Fruit fly (Drosophila melanogaster): ENCODE measurements around the gene inaF-A.

inaF-A gene

DNA sequence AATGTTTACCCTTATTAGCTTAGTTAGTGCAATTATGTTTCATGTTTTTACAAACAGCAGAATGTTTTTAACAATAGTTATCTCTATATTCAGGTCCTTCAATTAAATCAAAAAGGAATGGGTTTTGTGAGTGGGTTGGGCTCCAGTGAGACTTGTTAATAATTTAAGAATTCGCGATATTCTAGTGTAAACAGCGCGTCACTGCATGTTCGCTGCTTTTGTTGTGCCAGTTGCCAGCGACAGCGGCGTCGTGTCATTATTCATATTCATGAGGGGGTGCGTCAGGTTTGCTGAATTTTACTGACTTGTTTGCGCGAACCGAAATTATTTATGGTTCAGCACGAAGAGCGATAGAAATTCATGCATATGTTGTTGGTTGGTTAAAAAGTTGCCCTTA, 18.4 kb downstream of the inaF-A start, which contains the start of gene Amun (continued):
- TF ChIP-seq hth (optimal IDR thresholded peaks at IDR 0.05): no peak
- peak; percentile 75 for TF ChIP-seq Med (GFP tag)
- no peak for TF ChIP-seq CG16863 (GFP tag; optimal IDR thresholded peaks at IDR 0.05)
- no peak for TF ChIP-seq zen2 (GFP tag; IDR thresholded peaks at IDR 0.05; ENCODE audit: partially characterized antibody)
- TF ChIP-seq Jarid2 (GFP tag; optimal IDR thresholded peaks at IDR 0.05): no peak
- TF ChIP-seq ssp (GFP tag; IDR thresholded peaks at IDR 0.05): peak; percentile 46; the same call in 1 of the 2 replicates
- no peak for TF ChIP-seq bowl (GFP tag; IDR thresholded peaks at IDR 0.05)
- no peak for TF ChIP-seq MESR4 (GFP tag; optimal IDR thresholded peaks at IDR 0.05)
- peak; percentile 7 for TF ChIP-seq CG17802 (tag; optimal IDR thresholded peaks at IDR 0.05)
- TF ChIP-seq Vsx1 (GFP tag; optimal IDR thresholded peaks at IDR 0.05): no peak
- no peak for TF ChIP-seq CG8359 (GFP tag; optimal IDR thresholded peaks at IDR 0.05; ENCODE audit: borderline replicate concordance)
- TF ChIP-seq Mes4 (GFP tag; optimal IDR thresholded peaks at IDR 0.05): no peak
- TF ChIP-seq CG7786 (GFP tag; optimal IDR thresholded peaks at IDR 0.05): peak; percentile 13
- no peak for TF ChIP-seq knrl (GFP tag; IDR thresholded peaks at IDR 0.05; ENCODE audit: partially characterized antibody)
- TF ChIP-seq ems (GFP tag; optimal IDR thresholded peaks at IDR 0.05): peak; percentile 34
- peak; percentile 45 for TF ChIP-seq Antp (GFP tag; optimal IDR thresholded peaks at IDR 0.05)
- TF ChIP-seq CG4730 (GFP tag; IDR thresholded peaks at IDR 0.05): no peak
- no peak for TF ChIP-seq Dip2 (GFP tag; IDR thresholded peaks at IDR 0.05)
- TF ChIP-seq CG11723 (GFP tag; optimal IDR thresholded peaks at IDR 0.05): no peak
- TF ChIP-seq usp (GFP tag; optimal IDR thresholded peaks at IDR 0.05): no peak
- TF ChIP-seq br (optimal IDR thresholded peaks at IDR 0.05): no peak
- no peak for TF ChIP-seq Asciz (GFP tag; optimal IDR thresholded peaks at IDR 0.05)
- TF ChIP-seq Sry-δ (GFP tag; optimal IDR thresholded peaks at IDR 0.05): no peak
- no peak for TF ChIP-seq CTCF (GFP tag; optimal IDR thresholded peaks at IDR 0.05)
- no peak for TF ChIP-seq fd102C (GFP tag; optimal IDR thresholded peaks at IDR 0.05)
- peak; percentile 20; the same call in 1 of the 2 replicates for TF ChIP-seq Taf1 (GFP tag; IDR thresholded peaks at IDR 0.05)
- no peak for TF ChIP-seq CG12104 (GFP tag; optimal IDR thresholded peaks at IDR 0.05)
- TF ChIP-seq Optix (GFP tag; IDR thresholded peaks at IDR 0.05): no peak
- TF ChIP-seq CG2712 (tag; optimal IDR thresholded peaks at IDR 0.05): peak; percentile 6
- TF ChIP-seq Sry-β (GFP tag; optimal IDR thresholded peaks at IDR 0.05): no peak
- TF ChIP-seq Blimp-1 (GFP tag; optimal IDR thresholded peaks at IDR 0.05): no peak
- TF ChIP-seq D19B (GFP tag; optimal IDR thresholded peaks at IDR 0.05): no peak
- no peak for TF ChIP-seq chinmo (GFP tag; IDR thresholded peaks at IDR 0.05; ENCODE audit: partially characterized antibody)
- peak; percentile 3 for TF ChIP-seq Atf-2 (GFP tag; optimal IDR thresholded peaks at IDR 0.05)
- TF ChIP-seq CG12071 (GFP tag; optimal IDR thresholded peaks at IDR 0.05): peak; percentile 31
- TF ChIP-seq Ets97D (GFP tag; optimal IDR thresholded peaks at IDR 0.05): no peak
- no peak; the same call in 2 of the 3 replicates for TF ChIP-seq row (GFP tag; IDR thresholded peaks at IDR 0.05)
- no peak for TF ChIP-seq CG1602 (GFP tag; optimal IDR thresholded peaks at IDR 0.05)
- TF ChIP-seq ERR (GFP tag; optimal IDR thresholded peaks at IDR 0.05): no peak
- no peak for TF ChIP-seq Side (GFP tag; optimal IDR thresholded peaks at IDR 0.05)
- no peak for TF ChIP-seq CG18262 (tag; optimal IDR thresholded peaks at IDR 0.05)
- TF ChIP-seq CG17385 (GFP tag; optimal IDR thresholded peaks at IDR 0.05): no peak
- TF ChIP-seq CG3838 (GFP tag; optimal IDR thresholded peaks at IDR 0.05): peak; percentile 9
- TF ChIP-seq CG3847 (GFP tag; IDR thresholded peaks at IDR 0.05): 0 out of 2 replicates have a peak, but pooled peaks have one; percentile 13
- peak; percentile 32; the same call in 1 of the 2 replicates for TF ChIP-seq klu (GFP tag; IDR thresholded peaks at IDR 0.05)
- TF ChIP-seq CG2678 (tag; optimal IDR thresholded peaks at IDR 0.05): peak; percentile 35
- TF ChIP-seq CG17829 (tag; optimal IDR thresholded peaks at IDR 0.05): no peak
- no peak for TF ChIP-seq CG16813 (GFP tag; IDR thresholded peaks at IDR 0.05; ENCODE audit: partially characterized antibody)
- TF ChIP-seq Sox100B (GFP tag; optimal IDR thresholded peaks at IDR 0.05): no peak
- no peak for TF ChIP-seq Neu2 (GFP tag; optimal IDR thresholded peaks at IDR 0.05; ENCODE audit: borderline replicate concordance)
- no peak for TF ChIP-seq hkb (optimal IDR thresholded peaks at IDR 0.05)
- no peak for TF ChIP-seq hkb (GFP tag; IDR thresholded peaks at IDR 0.05)
- TF ChIP-seq dmrt99B (tag; optimal IDR thresholded peaks at IDR 0.05): no peak

Measured in whole organism, embryonic.